Worm (Caenorhabditis elegans) whole organism, L2 larva: ENCODE measurements around the gene trx-2.

ENCODE experiments used
- F13H6.1 ChIP-seq: sonication (generic microtip); optimal IDR thresholded peaks from 2 replicates; lab custom pipeline; 2016; ENCODE audit warnings: missing genetic modification characterization, missing compliant biosample characterization
- blmp-1 ChIP-seq: sonication (generic microtip); optimal IDR thresholded peaks from 2 replicates; lab custom pipeline; 2017; ENCODE audit warnings: missing genetic modification characterization, mild to moderate bottlenecking, missing compliant biosample characterization, antibody characterized with exemption, moderate library complexity; ENCODE audit not compliant: insufficient read depth
- dmd-4 ChIP-seq: sonication (generic microtip); optimal IDR thresholded peaks from 2 replicates; lab custom pipeline; 2017; ENCODE audit warnings: missing biosample characterization, missing genetic modification characterization
- mab-5 ChIP-seq: fragments of 150-350 bp; optimal IDR thresholded peaks from 2 replicates; lab custom pipeline; 2014; ENCODE audit warnings: missing biosample characterization, missing genetic modification characterization
- nhr-12 ChIP-seq: fragments of 150-350 bp; optimal IDR thresholded peaks from 2 replicates; lab custom pipeline; 2014; ENCODE audit warnings: missing biosample characterization, missing genetic modification characterization
- zag-1 ChIP-seq: fragments of 150-350 bp; optimal IDR thresholded peaks from 2 replicates; lab custom pipeline; 2014; ENCODE audit warnings: missing biosample characterization, missing genetic modification characterization

DNA sequence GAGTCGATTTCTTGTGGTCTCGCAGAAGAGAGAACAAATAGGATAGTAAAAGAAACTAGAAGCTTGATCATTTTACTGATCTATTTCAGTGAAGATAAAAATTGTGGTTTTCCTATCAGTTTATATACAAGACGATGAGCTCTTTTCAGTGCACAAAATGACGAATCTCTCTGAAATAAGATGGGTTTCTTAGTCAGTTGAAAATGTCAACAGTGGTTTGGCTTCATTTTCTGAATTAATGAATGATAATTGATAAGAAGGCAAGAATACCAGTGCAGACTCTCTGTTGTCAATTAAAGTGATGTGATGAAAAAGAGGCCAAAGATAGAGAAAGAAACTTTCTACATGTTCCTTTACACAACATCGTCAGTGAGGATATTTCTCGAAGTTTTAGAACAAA, 33.1 kb upstream of the trx-2 start, which contains the start of gene lys-2:
- TF ChIP-seq mab-5 (no peak), F13H6.1 (tag; lab: Kevin White, UChicago) (no peak), dmd-4 (tag; lab: Kevin White, UChicago) (no peak), nhr-12 (no peak), blmp-1 (tag; lab: Kevin White, UChicago) (no peak), zag-1 (tag; lab: Kevin White, UChicago) (no peak)
